Worm (Caenorhabditis elegans): ENCODE data around the gene ZK228.3.
"Not testable (repeated sequence)": the region's sequence is repeated elsewhere in the genome, so short reads cannot be mapped to it uniquely, and the experiment has no call there.

ZK228.3 gene

DNA sequence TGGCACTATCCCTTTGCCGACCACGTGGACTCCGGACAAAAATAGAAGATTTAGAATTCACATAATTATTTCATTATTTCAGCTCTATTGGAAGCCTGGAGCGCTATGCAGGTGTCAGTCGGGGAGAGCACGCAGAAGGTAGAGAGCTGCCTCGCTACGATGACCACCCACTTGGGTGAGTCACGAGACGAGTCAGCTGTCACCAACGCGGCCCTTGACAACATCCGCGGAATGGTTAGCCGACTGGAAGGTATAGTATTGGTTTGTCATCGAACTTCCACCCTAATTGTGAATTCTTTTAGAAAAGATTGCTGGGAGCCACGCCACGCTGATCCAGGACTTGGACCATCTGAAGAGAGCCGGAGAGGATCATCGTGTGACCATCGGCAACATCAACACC is 21.6 kb downstream of the ZK228.3 start, which contains the start of gene ZK262.9:
TSS of gene ZK262.9 (plus strand) at position 301 of the 400 bp plus-strand sequence.
- TF ChIP-seq fos-1, ztf-4, nhr-23 (tag; optimal IDR thresholded peaks at IDR 0.05): not testable (repeated sequence)

DNA sequence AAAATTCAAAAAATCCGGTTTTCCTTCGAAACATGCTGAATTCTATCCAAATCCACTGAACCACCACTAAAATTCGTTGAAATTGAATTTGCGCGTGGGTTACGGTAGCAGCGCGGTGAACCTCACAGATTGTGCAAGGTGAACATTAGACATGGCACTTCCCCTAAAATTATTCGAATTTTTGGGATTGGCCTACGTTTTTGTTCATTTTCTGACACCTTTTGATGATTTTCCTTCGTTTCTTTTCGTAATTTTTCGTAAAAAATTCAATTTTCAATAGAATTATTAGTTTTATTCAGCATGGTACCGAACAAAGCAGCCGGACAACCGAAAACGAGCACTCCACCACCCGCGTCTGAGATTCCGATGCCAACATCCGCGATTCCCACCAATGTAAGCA is 23.0 kb downstream of the ZK228.3 start, which contains the start of gene ZK262.8:
TSS of gene ZK262.8 (plus strand) at position 301 of the 400 bp plus-strand sequence.
- TF ChIP-seq egl-5 (tag; optimal IDR thresholded peaks at IDR 0.05) (no peak), nhr-76 (tag; optimal IDR thresholded peaks at IDR 0.05) (no peak), ZK546.5 (tag; optimal IDR thresholded peaks at IDR 0.05) (no peak), nhr-77 (tag; optimal IDR thresholded peaks at IDR 0.05) (no peak), snpc-4 (tag; optimal IDR thresholded peaks at IDR 0.05) (no peak), egl-27 (tag; optimal IDR thresholded peaks at IDR 0.05) (no peak), unc-62 (GFP tag; optimal IDR thresholded peaks at IDR 0.05) (no peak), nhr-28 (tag; optimal IDR thresholded peaks at IDR 0.05) (no peak), elt-2 (tag; optimal IDR thresholded peaks at IDR 0.05) (no peak), skn-1 (tag; optimal IDR thresholded peaks at IDR 0.05) (no peak), ama-1 (optimal IDR thresholded peaks at IDR 0.05) (no peak)

DNA sequence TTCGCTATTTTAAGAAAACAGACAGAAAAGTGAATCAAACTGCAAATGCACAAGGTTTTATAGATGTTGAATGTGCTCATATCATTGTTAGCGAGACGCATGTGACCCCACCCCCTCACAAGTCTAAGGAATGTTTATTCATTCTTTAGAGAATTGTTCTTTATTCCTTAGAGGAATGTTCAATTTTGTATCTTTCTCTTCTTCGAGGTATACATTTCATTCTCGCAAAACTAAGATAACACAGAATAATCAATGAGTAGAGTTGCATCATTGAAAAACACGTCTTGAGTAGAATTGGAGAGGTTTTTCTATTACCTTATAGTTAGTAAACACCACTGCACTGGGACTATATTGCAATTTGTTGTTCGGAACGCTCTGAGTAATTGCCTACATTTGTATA is 26.1 kb downstream of the ZK228.3 start, which contains the start of gene ZK262.20:
TSS of gene ZK262.20 (minus strand) at position 101 of the 400 bp plus-strand sequence.
- TF ChIP-seq fos-1 (tag; optimal IDR thresholded peaks at IDR 0.05), result no peak

DNA sequence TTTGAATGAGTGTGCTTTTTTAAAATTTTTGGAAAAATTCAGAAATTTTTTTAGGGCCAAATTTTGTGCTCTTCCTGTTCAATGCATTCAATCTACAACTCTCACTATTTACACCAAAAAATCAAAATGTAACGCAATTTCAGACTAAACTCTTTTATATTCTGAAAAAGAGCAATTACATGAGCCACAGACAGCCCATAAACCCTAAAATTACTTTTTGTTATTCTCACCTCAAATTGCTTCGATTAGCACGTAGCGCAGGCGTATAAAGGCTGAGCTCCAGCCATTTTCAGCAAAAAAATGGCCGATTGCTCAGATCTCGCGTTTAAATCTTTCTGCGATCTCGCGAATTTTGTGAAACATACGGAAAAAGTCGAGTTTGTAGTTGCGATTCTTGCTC is 29.6 kb downstream of the ZK228.3 start, which contains the start of gene srw-82:
TSS of gene srw-82 (plus strand) at position 301 of the 400 bp plus-strand sequence.
- no peak for TF ChIP-seq R02D3.7 (tag; optimal IDR thresholded peaks at IDR 0.05)

DNA sequence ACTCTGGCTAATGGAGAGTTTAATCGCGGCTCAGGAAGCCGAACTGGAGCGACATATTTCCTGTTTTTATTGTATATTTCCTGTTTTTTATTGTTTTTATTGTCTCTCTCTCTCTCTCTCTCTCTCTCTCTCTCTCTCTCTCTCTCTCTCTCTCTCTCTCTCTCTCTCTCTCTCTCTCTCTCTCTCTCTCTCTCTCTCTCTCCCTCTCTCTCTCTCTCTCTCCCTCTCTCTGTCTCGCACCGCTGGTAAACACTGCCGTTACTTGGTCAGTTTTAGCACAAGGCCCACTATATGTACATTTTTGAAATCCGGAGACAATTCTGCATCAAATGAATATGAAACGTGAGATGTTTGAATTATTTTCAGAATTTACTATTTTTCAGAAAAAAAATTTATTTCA is 30.2 kb downstream of the ZK228.3 start:
- TF ChIP-seq unc-39 (tag; optimal IDR thresholded peaks at IDR 0.05), result no peak
- no peak for TF ChIP-seq aly-2 (tag; optimal IDR thresholded peaks at IDR 0.05)
- TF ChIP-seq R02D3.7 (tag; optimal IDR thresholded peaks at IDR 0.05), result no peak
- no peak for TF ChIP-seq unc-62 (GFP tag; optimal IDR thresholded peaks at IDR 0.05)
- TF ChIP-seq ztf-11 (tag; optimal IDR thresholded peaks at IDR 0.05), result no peak
- TF ChIP-seq nhr-237 (tag; optimal IDR thresholded peaks at IDR 0.05), result no peak
- TF ChIP-seq tbx-2 (tag; optimal IDR thresholded peaks at IDR 0.05), result no peak
- no peak for TF ChIP-seq elt-1 (tag; optimal IDR thresholded peaks at IDR 0.05)
- no peak for TF ChIP-seq jun-1 (tag; optimal IDR thresholded peaks at IDR 0.05)
- no peak for TF ChIP-seq ceh-28 (tag; optimal IDR thresholded peaks at IDR 0.05)
- TF ChIP-seq nhr-76 (tag; optimal IDR thresholded peaks at IDR 0.05), result no peak
- TF ChIP-seq mml-1 (tag; optimal IDR thresholded peaks at IDR 0.05), result no peak

DNA sequence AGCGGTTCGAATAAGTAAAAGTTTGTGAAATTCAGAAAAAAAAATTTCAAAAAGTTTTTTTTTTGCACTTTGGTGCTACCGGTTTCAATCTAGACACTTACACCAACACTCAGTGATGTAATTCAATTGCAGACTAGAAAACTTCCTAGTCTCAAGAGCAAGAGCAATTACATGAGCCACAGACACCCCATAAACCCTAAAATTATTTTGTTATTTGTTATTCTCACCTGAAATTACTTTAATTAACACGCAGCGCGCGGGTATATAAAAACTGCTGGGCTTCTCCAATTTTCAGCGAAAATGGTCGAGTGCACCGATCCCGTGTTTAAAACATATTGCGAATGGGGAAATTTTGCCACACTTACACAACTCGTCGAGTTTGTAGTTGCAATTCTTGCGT is 34.8 kb downstream of the ZK228.3 start, which contains the start of gene srw-83:
TSS of gene srw-83 (plus strand) at position 301 of the 400 bp plus-strand sequence.
- TF ChIP-seq nhr-237 (tag; optimal IDR thresholded peaks at IDR 0.05) (no peak), ceh-82 (tag; optimal IDR thresholded peaks at IDR 0.05) (no peak)

DNA sequence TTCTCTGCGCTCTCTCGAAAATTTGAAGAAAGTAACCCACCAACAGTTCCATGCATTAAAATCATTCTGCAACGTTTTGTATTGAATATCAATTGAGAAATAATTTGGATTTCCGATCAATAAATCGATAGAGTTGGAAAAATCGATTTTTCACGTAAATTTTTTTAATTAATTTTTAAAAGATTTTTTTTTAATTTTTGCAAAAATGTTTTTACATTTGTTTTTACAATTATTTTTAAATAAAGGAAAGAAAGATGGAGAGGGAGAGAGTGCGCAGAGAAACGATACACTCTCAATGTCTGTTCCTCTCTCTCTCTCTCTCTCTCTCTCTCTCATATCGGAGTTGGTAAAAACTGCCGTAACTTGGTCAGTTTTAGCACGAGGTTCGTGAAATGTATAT is 35.5 kb downstream of the ZK228.3 start, which contains the start of gene ZK262.19:
TSS of gene ZK262.19 (minus strand) at position 101 of the 400 bp plus-strand sequence.
- TF ChIP-seq lsy-12 (tag; optimal IDR thresholded peaks at IDR 0.05) (no peak), ztf-4 (tag; optimal IDR thresholded peaks at IDR 0.05) (no peak), ceh-82 (tag; optimal IDR thresholded peaks at IDR 0.05) (no peak), ceh-28 (tag; optimal IDR thresholded peaks at IDR 0.05) (no peak), sea-2 (GFP tag; optimal IDR thresholded peaks at IDR 0.05) (no peak), nhr-67 (tag; optimal IDR thresholded peaks at IDR 0.05) (no peak), nfya-1 (tag; optimal IDR thresholded peaks at IDR 0.05; ENCODE audit: insufficient read depth) (no peak), nhr-25 (tag; optimal IDR thresholded peaks at IDR 0.05) (no peak), nhr-76 (tag; optimal IDR thresholded peaks at IDR 0.05) (no peak), daf-12 (tag; optimal IDR thresholded peaks at IDR 0.05) (no peak), fkh-10 (GFP tag; optimal IDR thresholded peaks at IDR 0.05) (no peak), nhr-77 (tag; optimal IDR thresholded peaks at IDR 0.05) (no peak), fos-1 (tag; optimal IDR thresholded peaks at IDR 0.05) (no peak), elt-3 (tag; optimal IDR thresholded peaks at IDR 0.05) (no peak), egl-27 (tag; optimal IDR thresholded peaks at IDR 0.05) (no peak), lin-39 (tag; optimal IDR thresholded peaks at IDR 0.05) (no peak), egl-5 (tag; optimal IDR thresholded peaks at IDR 0.05) (no peak), mdl-1 (tag; optimal IDR thresholded peaks at IDR 0.05) (no peak), snpc-4 (tag; optimal IDR thresholded peaks at IDR 0.05) (no peak), nhr-237 (tag; optimal IDR thresholded peaks at IDR 0.05) (no peak)
